Fruit fly (Drosophila melanogaster) whole organism, prepupa: ENCODE data around the gene CG4872.

Source experiments
- Blimp-1 ChIP-seq: fragments of 200-800 bp; sonication (Bioruptor generic); optimal IDR thresholded peaks from 3 replicates; lab custom pipeline; 2017; ENCODE audit warnings: missing biosample characterization, missing genetic modification characterization, mild to moderate bottlenecking, moderate library complexity, missing genetic modification reagents
- CG10631 ChIP-seq: fragments of 200-800 bp; sonication (Bioruptor generic); optimal IDR thresholded peaks from 2 replicates; lab custom pipeline; 2016; ENCODE audit warnings: missing biosample characterization, missing genetic modification characterization
- CG10669 ChIP-seq: fragments of 200-800 bp; sonication (Bioruptor generic); optimal IDR thresholded peaks from 3 replicates; lab custom pipeline; 2018; ENCODE audit warnings: missing biosample characterization, mild to moderate bottlenecking, missing genetic modification characterization, moderate library complexity
- CG15336 ChIP-seq: fragments of 200-800 bp; sonication (Bioruptor generic); IDR thresholded peaks from 2 replicates; pipeline ENCODE4 v1.3.6; 2022; ENCODE audit warnings: missing biosample characterization, missing genetic modification characterization
- CG16779 ChIP-seq: fragments of 200-800 bp; sonication (Bioruptor generic); optimal IDR thresholded peaks from 3 replicates; lab custom pipeline; 2017; ENCODE audit warnings: missing biosample characterization, mild to moderate bottlenecking, missing genetic modification characterization
- CG31627 ChIP-seq: fragments of 200-800 bp; sonication (Bioruptor generic); optimal IDR thresholded peaks from 3 replicates; lab custom pipeline; 2016; ENCODE audit warnings: missing biosample characterization, missing genetic modification characterization
- CG32006 ChIP-seq: fragments of 200-800 bp; sonication (Bioruptor generic); optimal IDR thresholded peaks from 3 replicates; lab custom pipeline; 2017; ENCODE audit warnings: missing biosample characterization, mild to moderate bottlenecking, missing genetic modification characterization
- CG34406 ChIP-seq: fragments of 200-800 bp; sonication (Bioruptor generic); optimal IDR thresholded peaks from 3 replicates; lab custom pipeline; 2016; ENCODE audit warnings: missing biosample characterization, missing genetic modification characterization
- CG3919 ChIP-seq: fragments of 200-800 bp; sonication (Bioruptor generic); optimal IDR thresholded peaks from 3 replicates; lab custom pipeline; 2016; ENCODE audit warnings: missing biosample characterization, missing genetic modification characterization
- CG6163 ChIP-seq: fragments of 200-800 bp; sonication (Bioruptor generic); IDR thresholded peaks from 3 replicates; pipeline ENCODE4 v1.3.6; 2022; ENCODE audit warnings: missing biosample characterization, missing genetic modification characterization
- CG7368 ChIP-seq: fragments of 200-800 bp; sonication (Bioruptor generic); optimal IDR thresholded peaks from 3 replicates; lab custom pipeline; 2016; ENCODE audit warnings: missing biosample characterization, missing genetic modification characterization
- CG8119 ChIP-seq: fragments of 200-800 bp; sonication (Bioruptor generic); IDR thresholded peaks from 3 replicates; pipeline ENCODE4 v1.3.6; 2022; ENCODE audit warnings: missing biosample characterization, missing genetic modification characterization
- CG8319 ChIP-seq: fragments of 200-800 bp; sonication (Bioruptor generic); optimal IDR thresholded peaks from 3 replicates; lab custom pipeline; 2016; ENCODE audit warnings: missing biosample characterization, missing genetic modification characterization
- CG8632 ChIP-seq: fragments of 200-800 bp; sonication (Bioruptor generic); optimal IDR thresholded peaks from 3 replicates; lab custom pipeline; 2016; ENCODE audit warnings: missing biosample characterization, missing genetic modification characterization
- CG9139 ChIP-seq: fragments of 200-800 bp; sonication (Bioruptor generic); optimal IDR thresholded peaks from 3 replicates; lab custom pipeline; 2017; ENCODE audit warnings: missing biosample characterization, mild to moderate bottlenecking, missing genetic modification characterization
- Eip78C ChIP-seq: fragments of 200-800 bp; sonication (Bioruptor generic); peaks from one replicate; lab custom pipeline; 2016; ENCODE audit warnings: missing biosample characterization, missing genetic modification characterization
- Ets96B ChIP-seq: fragments of 200-800 bp; optimal IDR thresholded peaks from 2 replicates; lab custom pipeline; 2019; ENCODE audit warnings: missing biosample characterization, mild to moderate bottlenecking, missing genetic modification characterization, moderate library complexity
- Gug ChIP-seq: fragments of 200-800 bp; sonication (Bioruptor generic); IDR thresholded peaks from 2 replicates; pipeline ENCODE4 v1.3.6; 2022; ENCODE audit warnings: missing biosample characterization, missing genetic modification characterization
- Hr4 ChIP-seq: fragments of 200-800 bp; sonication (Bioruptor generic); optimal IDR thresholded peaks from 3 replicates; lab custom pipeline; 2016; ENCODE audit warnings: missing biosample characterization, missing genetic modification characterization
- OdsH ChIP-seq: fragments of 200-800 bp; sonication (Bioruptor generic); optimal IDR thresholded peaks from 3 replicates; lab custom pipeline; 2016; ENCODE audit warnings: missing biosample characterization, missing genetic modification characterization
- Smox ChIP-seq: fragments of 200-800 bp; sonication (Bioruptor generic); optimal IDR thresholded peaks from 3 replicates; lab custom pipeline; 2016; ENCODE audit warnings: missing biosample characterization, missing genetic modification characterization
- Sox102F ChIP-seq: fragments of 200-800 bp; sonication (Bioruptor generic); optimal IDR thresholded peaks from 2 replicates; lab custom pipeline; 2016; ENCODE audit warnings: missing biosample characterization, mild to moderate bottlenecking, missing genetic modification characterization
- Sox14 ChIP-seq: fragments of 200-800 bp; sonication (Bioruptor generic); optimal IDR thresholded peaks from 3 replicates; lab custom pipeline; 2016; ENCODE audit warnings: missing biosample characterization, missing genetic modification characterization
- Sox15 ChIP-seq: fragments of 200-800 bp; sonication (Bioruptor generic); optimal IDR thresholded peaks from 3 replicates; lab custom pipeline; 2016; ENCODE audit warnings: missing biosample characterization, missing genetic modification characterization
- achi ChIP-seq: fragments of 200-800 bp; sonication (Bioruptor generic); optimal IDR thresholded peaks from 3 replicates; lab custom pipeline; 2016; ENCODE audit warnings: missing biosample characterization, missing genetic modification characterization
- acj6 ChIP-seq: fragments of 200-800 bp; sonication (Bioruptor generic); optimal IDR thresholded peaks from 3 replicates; lab custom pipeline; 2016; ENCODE audit warnings: missing biosample characterization, missing genetic modification characterization
- cyc ChIP-seq: fragments of 200-800 bp; sonication (Bioruptor generic); optimal IDR thresholded peaks from 3 replicates; lab custom pipeline; 2016; ENCODE audit warnings: missing biosample characterization, missing genetic modification characterization
- dac ChIP-seq: fragments of 200-800 bp; sonication (Bioruptor generic); optimal IDR thresholded peaks from 2 replicates; lab custom pipeline; 2017; ENCODE audit warnings: missing biosample characterization, mild to moderate bottlenecking, missing genetic modification characterization
- dsx ChIP-seq: fragments of 200-800 bp; optimal IDR thresholded peaks from 3 replicates; lab custom pipeline; 2019; ENCODE audit warnings: missing biosample characterization, mild to moderate bottlenecking, missing genetic modification characterization, moderate library complexity; ENCODE audit not compliant: poor library complexity, severe bottlenecking
- eg ChIP-seq: fragments of 200-800 bp; sonication (Bioruptor generic); IDR thresholded peaks from 3 replicates; pipeline ENCODE4 v1.3.6; 2022; ENCODE audit warnings: missing biosample characterization, missing genetic modification characterization
- esn ChIP-seq: fragments of 200-800 bp; sonication (Bioruptor generic); optimal IDR thresholded peaks from 2 replicates; lab custom pipeline; 2016; ENCODE audit warnings: missing biosample characterization, mild to moderate bottlenecking, missing genetic modification characterization, moderate library complexity
- fd59A ChIP-seq: fragments of 200-800 bp; sonication (Bioruptor generic); optimal IDR thresholded peaks from 2 replicates; lab custom pipeline; 2017; ENCODE audit warnings: missing biosample characterization, mild to moderate bottlenecking, missing genetic modification characterization, missing genetic modification reagents
- fd85E ChIP-seq: fragments of 200-800 bp; sonication (Bioruptor generic); optimal IDR thresholded peaks from 3 replicates; lab custom pipeline; 2016; ENCODE audit warnings: missing biosample characterization, missing genetic modification characterization
- fkh ChIP-seq: fragments of 200-800 bp; sonication (Bioruptor generic); optimal IDR thresholded peaks from 3 replicates; lab custom pipeline; 2017; ENCODE audit warnings: missing biosample characterization, mild to moderate bottlenecking, missing genetic modification characterization, moderate library complexity
- lz ChIP-seq: fragments of 200-800 bp; sonication (Bioruptor generic); optimal IDR thresholded peaks from 3 replicates; lab custom pipeline; 2016; ENCODE audit warnings: missing biosample characterization, missing genetic modification characterization
- salr ChIP-seq, 2 experiments: fragments of 200-800 bp; sonication (Bioruptor generic); optimal IDR thresholded peaks; 3 replicates each; lab custom pipeline; 2016 to 2018; ENCODE audit warnings: missing biosample characterization in 2 of 2, missing genetic modification characterization in 2 of 2, mild to moderate bottlenecking in 1 of 2
- spab ChIP-seq: fragments of 200-800 bp; sonication (Bioruptor generic); optimal IDR thresholded peaks from 2 replicates; lab custom pipeline; 2017; ENCODE audit warnings: missing biosample characterization, mild to moderate bottlenecking, missing genetic modification characterization, missing genetic modification reagents
- ss ChIP-seq, 2 experiments: fragments of 200-800 bp; sonication (Bioruptor generic); optimal IDR thresholded peaks; 2 replicates in 1 of 2; 3 replicates in 1 of 2; lab custom pipeline; 2017 to 2018; ENCODE audit warnings: mild to moderate bottlenecking in 2 of 2, missing biosample characterization in 2 of 2, missing genetic modification characterization in 2 of 2, moderate library complexity in 1 of 2
- svp ChIP-seq: fragments of 200-800 bp; sonication (Bioruptor generic); peaks from one replicate; lab custom pipeline; 2016; ENCODE audit warnings: missing biosample characterization, missing genetic modification characterization
- topi ChIP-seq: fragments of 200-800 bp; sonication (Bioruptor generic); optimal IDR thresholded peaks from 3 replicates; lab custom pipeline; 2016; ENCODE audit warnings: missing biosample characterization, missing genetic modification characterization

The CG4872 gene

DNA sequence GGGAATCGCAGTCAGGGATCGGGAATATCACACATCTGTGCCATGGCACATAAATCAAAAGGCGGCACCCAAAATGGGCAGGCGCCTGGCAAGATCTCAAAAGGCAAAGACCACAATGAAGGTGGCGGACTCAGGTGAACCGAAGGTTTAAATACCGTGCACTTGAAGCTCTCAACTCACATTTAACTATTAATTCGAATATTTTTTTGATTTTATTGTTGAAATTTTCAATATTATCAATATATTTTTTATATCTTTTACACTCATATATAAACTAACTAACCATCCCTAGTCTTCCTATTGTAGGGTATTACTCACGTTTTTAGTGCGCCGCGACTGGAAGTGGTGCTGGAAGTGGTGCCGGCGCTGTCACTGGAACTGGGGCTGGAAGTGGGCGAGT, 32.2 kb upstream of the CG4872 start (continued):
- no peak for TF ChIP-seq achi
- TF ChIP-seq Smox (GFP tag; lab: Kevin White, UChicago) = no peak
- no peak for TF ChIP-seq dac (GFP tag; lab: Kevin White, UChicago)
- TF ChIP-seq Gug (GFP tag; lab: Robert Waterston, UW) = no peak
- TF ChIP-seq CG3919 (GFP tag; lab: Kevin White, UChicago) = peak; percentile 37
- peak; percentile 4 for TF ChIP-seq CG10631 (GFP tag; lab: Kevin White, UChicago)
- TF ChIP-seq Eip78C (GFP tag; lab: Kevin White, UChicago) = peak; percentile 73
- no peak for TF ChIP-seq CG8319 (GFP tag; lab: Kevin White, UChicago)
- no peak for TF ChIP-seq Sox15 (GFP tag; lab: Kevin White, UChicago)
- 0 out of 2 replicates have a peak, but pooled peaks have one; percentile 28 for TF ChIP-seq CG15336 (GFP tag; lab: Robert Waterston, UW)
- no peak; the same call in 2 of the 3 replicates for TF ChIP-seq CG6163 (GFP tag; lab: Robert Waterston, UW)
- peak; percentile 4 for TF ChIP-seq CG34406
- peak; percentile 50 for TF ChIP-seq CG32006 (GFP tag; lab: Kevin White, UChicago)
- TF ChIP-seq esn (GFP tag; lab: Kevin White, UChicago) = no peak
- no peak for TF ChIP-seq ss (GFP tag; optimal IDR thresholded peaks at IDR 0.05; lab: Kevin White, UChicago)
- no peak for TF ChIP-seq Sox14 (GFP tag; lab: Kevin White, UChicago)
- no peak for TF ChIP-seq CG16779
- TF ChIP-seq CG10669 (GFP tag; lab: Kevin White, UChicago) = no peak
- no peak for TF ChIP-seq Sox102F
- TF ChIP-seq fd59A (GFP tag; lab: Kevin White, UChicago) = no peak
- no peak for TF ChIP-seq eg
- no peak for TF ChIP-seq cyc
- no peak for TF ChIP-seq Hr4 (GFP tag; lab: Kevin White, UChicago)
- no peak for TF ChIP-seq Blimp-1 (GFP tag; lab: Kevin White, UChicago)
- TF ChIP-seq dsx (GFP tag; lab: Kevin White, UChicago) = no peak
- TF ChIP-seq OdsH (GFP tag; lab: Kevin White, UChicago) = peak; percentile 23
- TF ChIP-seq CG8119 = peak; percentile 36; the same call in 1 of the 3 replicates
- TF ChIP-seq fkh = no peak
- no peak for TF ChIP-seq Ets96B (tag; lab: Kevin White, UChicago)
- TF ChIP-seq acj6 (GFP tag; lab: Kevin White, UChicago) = peak; percentile 17
- no peak for TF ChIP-seq lz (GFP tag; lab: Kevin White, UChicago)
- peak; percentile 55 for TF ChIP-seq svp (GFP tag; lab: Kevin White, UChicago)
- TF ChIP-seq fd85E (GFP tag; lab: Kevin White, UChicago) = no peak
- TF ChIP-seq CG8632 = no peak

DNA sequence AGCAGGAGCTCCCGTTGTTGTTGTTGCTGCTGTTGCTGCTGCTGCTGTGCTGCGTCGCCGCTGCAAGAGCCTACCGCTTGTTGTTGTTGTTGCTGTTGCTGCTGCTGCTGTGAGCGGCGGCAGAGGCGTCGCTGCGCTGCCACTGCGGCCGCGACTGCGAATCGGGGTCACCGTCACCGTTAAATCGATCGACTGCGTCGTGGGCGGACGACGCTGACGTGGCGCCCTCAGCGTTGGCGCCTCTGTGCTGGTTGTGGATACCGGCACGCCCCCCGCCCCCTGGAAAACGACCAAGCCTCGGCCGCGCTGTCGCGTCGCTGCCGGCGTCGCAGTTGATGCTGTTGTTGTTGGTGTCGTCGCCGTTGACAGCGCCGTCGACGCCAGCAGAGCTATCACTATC, 31.6 kb upstream of the CG4872 start:
- TF ChIP-seq CG8119 (no peak), OdsH (GFP tag; lab: Kevin White, UChicago) (no peak), CG15336 (GFP tag; lab: Robert Waterston, UW) (no peak), CG9139 (GFP tag; lab: Kevin White, UChicago) (no peak), CG16779 (no peak), CG31627 (no peak), fd59A (GFP tag; lab: Kevin White, UChicago) (no peak), cyc (no peak), salr (GFP tag; optimal IDR thresholded peaks at IDR 0.05; lab: Kevin White, UChicago) (no peak), CG7368 (GFP tag; lab: Kevin White, UChicago) (no peak), Sox102F (no peak), ss (GFP tag; optimal IDR thresholded peaks at IDR 0.05; lab: Kevin White, UChicago) (no peak), spab (GFP tag; lab: Kevin White, UChicago) (no peak), achi (no peak), eg (no peak), Sox15 (GFP tag; lab: Kevin White, UChicago) (no peak), topi (GFP tag; lab: Kevin White, UChicago) (no peak), CG32006 (GFP tag; lab: Kevin White, UChicago) (no peak), Sox14 (GFP tag; lab: Kevin White, UChicago) (no peak), acj6 (GFP tag; lab: Kevin White, UChicago) (no peak)
